Worm (Caenorhabditis elegans): ENCODE measurements around the gene mdt-27.

mdt-27 gene

ce11 chrV:9213554-9213953 lies at the start of gene mdt-27:
TSS of gene mdt-27 (minus strand) at chrV:9213654.
- TF ChIP-seq ref-1 (GFP tag; conservative IDR thresholded peaks at IDR 0.05) = no peak
- TF ChIP-seq klf-2 (GFP tag; conservative IDR thresholded peaks at IDR 0.05) = no peak
- no peak for TF ChIP-seq tab-1 (GFP tag; IDR thresholded peaks at IDR 0.05)
- TF ChIP-seq ztf-29 (GFP tag; IDR thresholded peaks at IDR 0.05) = no peak
- no peak for TF ChIP-seq med-1 (GFP tag; optimal IDR thresholded peaks at IDR 0.05; ENCODE audit: insufficient read depth)
- no peak for TF ChIP-seq cog-1 (tag; optimal IDR thresholded peaks at IDR 0.05)
- TF ChIP-seq ztf-23 (GFP tag; IDR thresholded peaks at IDR 0.05) = no peak

DNA sequence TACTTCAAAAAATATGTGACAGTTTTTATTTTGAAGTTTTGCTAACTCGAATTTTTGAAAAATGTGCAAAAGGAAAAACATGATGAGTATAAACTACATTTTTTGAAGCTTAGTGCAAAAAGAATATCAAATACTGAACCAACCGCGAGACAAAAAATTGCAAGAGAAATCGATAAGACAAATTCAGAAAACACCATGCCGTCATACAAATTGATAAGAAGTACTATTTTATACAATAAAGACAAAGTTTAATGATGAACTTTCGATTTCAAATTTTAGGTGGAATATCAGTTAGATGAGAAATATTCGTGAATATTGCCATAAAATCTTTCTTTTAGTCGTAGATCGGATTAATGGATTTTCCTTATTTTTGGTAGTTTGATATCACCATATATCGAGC lies 49.3 kb upstream of the mdt-27 start:
- TF ChIP-seq T22C8.4 (GFP tag; IDR thresholded peaks at IDR 0.05) (no peak), klf-2 (GFP tag; conservative IDR thresholded peaks at IDR 0.05) (no peak), ztf-29 (GFP tag; IDR thresholded peaks at IDR 0.05) (no peak), flt-1 (GFP tag; IDR thresholded peaks at IDR 0.05) (no peak), tab-1 (GFP tag; IDR thresholded peaks at IDR 0.05) (no peak), med-1 (GFP tag; optimal IDR thresholded peaks at IDR 0.05; ENCODE audit: insufficient read depth) (no peak), ztf-23 (GFP tag; IDR thresholded peaks at IDR 0.05) (no peak), cog-1 (tag; optimal IDR thresholded peaks at IDR 0.05) (no peak), ref-1 (GFP tag; conservative IDR thresholded peaks at IDR 0.05) (no peak)

DNA sequence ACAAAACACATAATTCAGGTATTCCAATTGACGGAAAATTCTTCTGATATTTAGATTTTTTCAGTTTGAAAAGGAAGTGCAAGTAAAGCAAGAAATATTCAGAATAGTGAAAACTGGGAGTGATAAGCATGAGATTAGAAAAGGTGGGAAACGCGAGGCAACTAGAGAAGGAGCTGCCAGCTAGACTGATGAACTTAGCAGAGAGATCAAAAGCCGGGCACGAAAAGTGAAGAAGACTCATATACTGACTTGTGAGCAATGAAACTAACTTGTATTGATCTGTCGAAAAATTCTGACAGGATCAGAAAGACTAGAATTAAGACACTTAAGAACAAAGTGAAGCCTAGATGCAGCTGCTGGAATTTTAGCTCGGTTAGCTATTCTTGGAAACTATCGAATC lies 48.0 kb upstream of the mdt-27 start, which contains the start of gene nhr-36:
nhr-36 (minus strand) TSS at position 101 of the 400 bp plus-strand sequence.
- TF ChIP-seq cog-1 (tag; optimal IDR thresholded peaks at IDR 0.05) (no peak), tab-1 (GFP tag; IDR thresholded peaks at IDR 0.05) (no peak), ztf-29 (GFP tag; IDR thresholded peaks at IDR 0.05) (no peak), ref-1 (GFP tag; conservative IDR thresholded peaks at IDR 0.05) (no peak), T22C8.4 (GFP tag; IDR thresholded peaks at IDR 0.05) (no peak), med-1 (GFP tag; optimal IDR thresholded peaks at IDR 0.05; ENCODE audit: insufficient read depth) (no peak), ztf-23 (GFP tag; IDR thresholded peaks at IDR 0.05) (no peak), klf-2 (GFP tag; conservative IDR thresholded peaks at IDR 0.05) (no peak), flt-1 (GFP tag; IDR thresholded peaks at IDR 0.05) (no peak)

DNA sequence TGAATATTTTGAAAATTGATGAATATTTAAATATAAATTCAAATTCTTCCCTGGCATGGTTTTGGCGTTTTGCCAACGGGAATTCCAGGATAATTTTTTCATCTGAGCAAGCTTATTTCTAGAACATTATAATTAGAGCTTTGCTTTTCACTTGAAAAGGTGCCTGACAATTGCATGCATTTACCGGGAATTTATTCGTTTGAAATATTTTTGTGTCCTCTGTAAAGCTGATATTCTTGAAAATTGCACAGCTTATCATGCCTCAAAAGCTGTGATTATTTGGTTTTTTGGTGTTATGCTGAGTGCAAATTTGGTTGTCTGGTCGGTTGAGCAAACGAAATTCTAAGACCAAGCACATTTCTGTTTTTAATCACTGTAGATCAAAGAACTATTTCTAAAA lies 47.0 kb upstream of the mdt-27 start:
- TF ChIP-seq klf-2 (GFP tag; conservative IDR thresholded peaks at IDR 0.05) (no peak), med-1 (GFP tag; optimal IDR thresholded peaks at IDR 0.05; ENCODE audit: insufficient read depth) (no peak), tab-1 (GFP tag; IDR thresholded peaks at IDR 0.05) (no peak), ztf-23 (GFP tag; IDR thresholded peaks at IDR 0.05) (no peak), cog-1 (tag; optimal IDR thresholded peaks at IDR 0.05) (no peak), ztf-29 (GFP tag; IDR thresholded peaks at IDR 0.05) (no peak), ref-1 (GFP tag; conservative IDR thresholded peaks at IDR 0.05) (no peak), T22C8.4 (GFP tag; IDR thresholded peaks at IDR 0.05) (no peak), flt-1 (GFP tag; IDR thresholded peaks at IDR 0.05) (no peak)

- TF ChIP-seq ref-1 (GFP tag; conservative IDR thresholded peaks at IDR 0.05) = no peak
- TF ChIP-seq T22C8.4 (GFP tag; IDR thresholded peaks at IDR 0.05) = no peak
- no peak for TF ChIP-seq flt-1 (GFP tag; IDR thresholded peaks at IDR 0.05)
- no peak for TF ChIP-seq ztf-23 (GFP tag; IDR thresholded peaks at IDR 0.05)
- TF ChIP-seq tab-1 (GFP tag; IDR thresholded peaks at IDR 0.05) = no peak
- TF ChIP-seq klf-2 (GFP tag; conservative IDR thresholded peaks at IDR 0.05) = no peak
- no peak for TF ChIP-seq cog-1 (tag; optimal IDR thresholded peaks at IDR 0.05)
- TF ChIP-seq ztf-29 (GFP tag; IDR thresholded peaks at IDR 0.05) = no peak
- no peak for TF ChIP-seq med-1 (GFP tag; optimal IDR thresholded peaks at IDR 0.05; ENCODE audit: insufficient read depth)
Measured at ce11 chrV:9257467-9257866, 44.0 kb upstream of the mdt-27 start, which contains the start of gene F07C3.16. TSS of gene F07C3.16 (minus strand) at chrV:9257567.

DNA sequence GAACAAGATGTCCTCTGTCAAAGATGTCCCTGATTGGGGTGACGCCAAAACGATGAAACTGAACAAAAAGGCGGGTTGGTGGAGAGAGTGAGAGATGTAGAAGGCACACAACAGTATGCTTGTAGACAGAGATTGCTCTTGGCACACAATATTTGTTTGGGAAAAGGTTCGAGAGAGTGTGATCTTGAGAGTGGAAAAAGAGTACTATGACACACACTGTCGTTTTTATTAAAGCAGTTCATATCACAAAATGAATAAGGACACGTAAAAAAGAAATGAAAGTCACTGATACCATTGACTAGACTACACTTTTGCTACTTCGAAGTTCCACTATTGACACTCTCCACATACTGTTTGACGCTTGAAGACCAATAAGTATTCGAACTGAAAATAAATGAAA lies 42.0 kb upstream of the mdt-27 start:
- TF ChIP-seq cog-1 (tag; optimal IDR thresholded peaks at IDR 0.05) = no peak
- no peak for TF ChIP-seq ref-1 (GFP tag; conservative IDR thresholded peaks at IDR 0.05)
- no peak for TF ChIP-seq flt-1 (GFP tag; IDR thresholded peaks at IDR 0.05)
- no peak for TF ChIP-seq T22C8.4 (GFP tag; IDR thresholded peaks at IDR 0.05)
- TF ChIP-seq klf-2 (GFP tag; conservative IDR thresholded peaks at IDR 0.05) = no peak
- no peak for TF ChIP-seq tab-1 (GFP tag; IDR thresholded peaks at IDR 0.05)
- no peak for TF ChIP-seq med-1 (GFP tag; optimal IDR thresholded peaks at IDR 0.05; ENCODE audit: insufficient read depth)
- no peak for TF ChIP-seq ztf-23 (GFP tag; IDR thresholded peaks at IDR 0.05)
- TF ChIP-seq ztf-29 (GFP tag; IDR thresholded peaks at IDR 0.05) = no peak

- TF ChIP-seq ref-1 (GFP tag; conservative IDR thresholded peaks at IDR 0.05) (no peak), cog-1 (tag; optimal IDR thresholded peaks at IDR 0.05) (no peak), klf-2 (GFP tag; conservative IDR thresholded peaks at IDR 0.05) (no peak), tab-1 (GFP tag; IDR thresholded peaks at IDR 0.05) (no peak), ztf-23 (GFP tag; IDR thresholded peaks at IDR 0.05) (no peak), T22C8.4 (GFP tag; IDR thresholded peaks at IDR 0.05) (no peak), ztf-29 (GFP tag; IDR thresholded peaks at IDR 0.05) (no peak), flt-1 (GFP tag; IDR thresholded peaks at IDR 0.05) (no peak), med-1 (GFP tag; optimal IDR thresholded peaks at IDR 0.05; ENCODE audit: insufficient read depth) (no peak)
Measured at ce11 chrV:9254012-9254696, 40.7 kb upstream of the mdt-27 start, which contains the start of gene F07C3.9. TSS of gene F07C3.9 (minus strand) at chrV:9254646.

DNA sequence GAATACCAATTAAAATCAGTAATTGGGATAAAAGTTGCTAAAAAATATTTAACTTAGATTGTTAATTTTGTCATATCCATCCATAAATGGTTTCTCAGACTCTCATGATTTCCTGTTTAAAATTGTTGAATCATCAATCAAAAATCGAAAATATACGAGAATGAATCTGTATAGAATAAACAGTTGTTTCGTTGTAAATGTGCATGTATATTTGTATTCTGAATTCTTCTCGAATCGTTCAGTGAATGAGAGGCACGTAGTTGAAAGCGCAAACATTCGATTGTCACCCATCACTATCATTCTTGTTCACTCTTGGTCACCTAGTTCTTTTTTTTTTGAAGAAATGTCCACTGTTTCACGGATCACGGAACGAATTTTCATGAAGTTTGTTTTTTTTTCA lies 36.5 kb upstream of the mdt-27 start, which contains the start of gene ptd-2:
ptd-2 (plus strand) TSS at position 301 of the 400 bp plus-strand sequence.
- TF ChIP-seq med-1 (GFP tag; optimal IDR thresholded peaks at IDR 0.05; ENCODE audit: insufficient read depth) (no peak), klf-2 (GFP tag; conservative IDR thresholded peaks at IDR 0.05) (no peak), ztf-23 (GFP tag; IDR thresholded peaks at IDR 0.05) (no peak), cog-1 (tag; optimal IDR thresholded peaks at IDR 0.05) (no peak), ref-1 (GFP tag; conservative IDR thresholded peaks at IDR 0.05) (no peak), ztf-29 (GFP tag; IDR thresholded peaks at IDR 0.05) (no peak), tab-1 (GFP tag; IDR thresholded peaks at IDR 0.05) (no peak), T22C8.4 (GFP tag; IDR thresholded peaks at IDR 0.05) (no peak), flt-1 (GFP tag; IDR thresholded peaks at IDR 0.05) (no peak)

- TF ChIP-seq T22C8.4 (GFP tag; IDR thresholded peaks at IDR 0.05) (no peak), flt-1 (GFP tag; IDR thresholded peaks at IDR 0.05) (no peak), ref-1 (GFP tag; conservative IDR thresholded peaks at IDR 0.05) (no peak), klf-2 (GFP tag; conservative IDR thresholded peaks at IDR 0.05) (no peak), tab-1 (GFP tag; IDR thresholded peaks at IDR 0.05) (no peak)
Measured at ce11 chrV:9249206-9249605, 35.8 kb upstream of the mdt-27 start, which contains the start of gene str-94. TSS of gene str-94 (minus strand) at chrV:9249306.

Measured in whole organism, midembryonic.